Fruit fly (Drosophila melanogaster) whole organism, prepupa: ENCODE results near the gene CG7294.

Experiments used
- Blimp-1 ChIP-seq: fragments of 200-800 bp; sonication (Bioruptor generic); optimal IDR thresholded peaks from 3 replicates; lab custom pipeline; 2017; ENCODE audit warnings: missing biosample characterization, missing genetic modification characterization, mild to moderate bottlenecking, moderate library complexity, missing genetic modification reagents
- CG10669 ChIP-seq: fragments of 200-800 bp; sonication (Bioruptor generic); optimal IDR thresholded peaks from 3 replicates; lab custom pipeline; 2018; ENCODE audit warnings: missing biosample characterization, mild to moderate bottlenecking, missing genetic modification characterization, moderate library complexity
- CG11294 ChIP-seq: fragments of 200-800 bp; sonication (Bioruptor generic); IDR thresholded peaks from 2 replicates; pipeline ENCODE4 v1.3.6; 2022; ENCODE audit warnings: missing biosample characterization, missing genetic modification characterization
- CG1621 ChIP-seq: fragments of 200-800 bp; sonication (Bioruptor generic); optimal IDR thresholded peaks from 3 replicates; lab custom pipeline; 2018; ENCODE audit warnings: missing biosample characterization, mild to moderate bottlenecking, missing genetic modification characterization
- CG16779 ChIP-seq: fragments of 200-800 bp; sonication (Bioruptor generic); optimal IDR thresholded peaks from 3 replicates; lab custom pipeline; 2017; ENCODE audit warnings: missing biosample characterization, mild to moderate bottlenecking, missing genetic modification characterization
- CG3032 ChIP-seq: fragments of 200-800 bp; optimal IDR thresholded peaks from 2 replicates; lab custom pipeline; 2019; ENCODE audit warnings: missing biosample characterization, mild to moderate bottlenecking, missing genetic modification characterization, moderate library complexity
- CG31627 ChIP-seq: fragments of 200-800 bp; sonication (Bioruptor generic); optimal IDR thresholded peaks from 3 replicates; lab custom pipeline; 2016; ENCODE audit warnings: missing biosample characterization, missing genetic modification characterization
- CG32006 ChIP-seq: fragments of 200-800 bp; sonication (Bioruptor generic); optimal IDR thresholded peaks from 3 replicates; lab custom pipeline; 2017; ENCODE audit warnings: missing biosample characterization, mild to moderate bottlenecking, missing genetic modification characterization
- CG34406 ChIP-seq: fragments of 200-800 bp; sonication (Bioruptor generic); optimal IDR thresholded peaks from 3 replicates; lab custom pipeline; 2016; ENCODE audit warnings: missing biosample characterization, missing genetic modification characterization
- CG3919 ChIP-seq: fragments of 200-800 bp; sonication (Bioruptor generic); optimal IDR thresholded peaks from 3 replicates; lab custom pipeline; 2016; ENCODE audit warnings: missing biosample characterization, missing genetic modification characterization
- CG6792 ChIP-seq: fragments of 200-800 bp; sonication (Bioruptor generic); optimal IDR thresholded peaks from 3 replicates; lab custom pipeline; 2016; ENCODE audit warnings: missing biosample characterization, missing genetic modification characterization
- CG6808 ChIP-seq: fragments of 200-800 bp; sonication (Bioruptor generic); optimal IDR thresholded peaks from 3 replicates; lab custom pipeline; 2017; ENCODE audit warnings: missing biosample characterization, missing genetic modification characterization, mild to moderate bottlenecking, moderate library complexity, missing genetic modification reagents
- CG6854 ChIP-seq: fragments of 200-800 bp; sonication (Bioruptor generic); optimal IDR thresholded peaks from 2 replicates; lab custom pipeline; 2017; ENCODE audit warnings: missing biosample characterization, mild to moderate bottlenecking, missing genetic modification characterization
- CG9139 ChIP-seq: fragments of 200-800 bp; sonication (Bioruptor generic); optimal IDR thresholded peaks from 3 replicates; lab custom pipeline; 2017; ENCODE audit warnings: missing biosample characterization, mild to moderate bottlenecking, missing genetic modification characterization
- Eip75B ChIP-seq: fragments of 200-800 bp; sonication (Bioruptor generic); optimal IDR thresholded peaks from 3 replicates; lab custom pipeline; 2016; ENCODE audit warnings: missing biosample characterization, missing genetic modification characterization
- Eip78C ChIP-seq: fragments of 200-800 bp; sonication (Bioruptor generic); peaks from one replicate; lab custom pipeline; 2016; ENCODE audit warnings: missing biosample characterization, missing genetic modification characterization
- Ets21C ChIP-seq: fragments of 200-800 bp; sonication (Bioruptor generic); optimal IDR thresholded peaks from 3 replicates; lab custom pipeline; 2016; ENCODE audit warnings: missing biosample characterization, missing genetic modification characterization
- Ets96B ChIP-seq: fragments of 200-800 bp; optimal IDR thresholded peaks from 2 replicates; lab custom pipeline; 2019; ENCODE audit warnings: missing biosample characterization, mild to moderate bottlenecking, missing genetic modification characterization, moderate library complexity
- Gug ChIP-seq: fragments of 200-800 bp; sonication (Bioruptor generic); IDR thresholded peaks from 2 replicates; pipeline ENCODE4 v1.3.6; 2022; ENCODE audit warnings: missing biosample characterization, missing genetic modification characterization
- Hr39 ChIP-seq: fragments of 200-800 bp; sonication (Bioruptor generic); optimal IDR thresholded peaks from 2 replicates; lab custom pipeline; 2016; ENCODE audit warnings: missing biosample characterization, missing genetic modification characterization
- Lpt ChIP-seq: fragments of 200-800 bp; sonication (Bioruptor generic); optimal IDR thresholded peaks from 3 replicates; lab custom pipeline; 2016; ENCODE audit warnings: missing biosample characterization, missing genetic modification characterization
- Met ChIP-seq: fragments of 200-800 bp; sonication (Bioruptor generic); optimal IDR thresholded peaks from 3 replicates; lab custom pipeline; 2016; ENCODE audit warnings: missing biosample characterization, missing genetic modification characterization
- OdsH ChIP-seq: fragments of 200-800 bp; sonication (Bioruptor generic); optimal IDR thresholded peaks from 3 replicates; lab custom pipeline; 2016; ENCODE audit warnings: missing biosample characterization, missing genetic modification characterization
- Sox14 ChIP-seq: fragments of 200-800 bp; sonication (Bioruptor generic); optimal IDR thresholded peaks from 3 replicates; lab custom pipeline; 2016; ENCODE audit warnings: missing biosample characterization, missing genetic modification characterization
- acj6 ChIP-seq: fragments of 200-800 bp; sonication (Bioruptor generic); optimal IDR thresholded peaks from 3 replicates; lab custom pipeline; 2016; ENCODE audit warnings: missing biosample characterization, missing genetic modification characterization
- cyc ChIP-seq: fragments of 200-800 bp; sonication (Bioruptor generic); optimal IDR thresholded peaks from 3 replicates; lab custom pipeline; 2016; ENCODE audit warnings: missing biosample characterization, missing genetic modification characterization
- dac ChIP-seq: fragments of 200-800 bp; sonication (Bioruptor generic); optimal IDR thresholded peaks from 2 replicates; lab custom pipeline; 2017; ENCODE audit warnings: missing biosample characterization, mild to moderate bottlenecking, missing genetic modification characterization
- dsx ChIP-seq: fragments of 200-800 bp; optimal IDR thresholded peaks from 3 replicates; lab custom pipeline; 2019; ENCODE audit warnings: missing biosample characterization, mild to moderate bottlenecking, missing genetic modification characterization, moderate library complexity; ENCODE audit not compliant: poor library complexity, severe bottlenecking
- esn ChIP-seq: fragments of 200-800 bp; sonication (Bioruptor generic); optimal IDR thresholded peaks from 2 replicates; lab custom pipeline; 2016; ENCODE audit warnings: missing biosample characterization, mild to moderate bottlenecking, missing genetic modification characterization, moderate library complexity
- fd59A ChIP-seq: fragments of 200-800 bp; sonication (Bioruptor generic); optimal IDR thresholded peaks from 2 replicates; lab custom pipeline; 2017; ENCODE audit warnings: missing biosample characterization, mild to moderate bottlenecking, missing genetic modification characterization, missing genetic modification reagents
- fkh ChIP-seq: fragments of 200-800 bp; sonication (Bioruptor generic); optimal IDR thresholded peaks from 3 replicates; lab custom pipeline; 2017; ENCODE audit warnings: missing biosample characterization, mild to moderate bottlenecking, missing genetic modification characterization, moderate library complexity
- lz ChIP-seq: fragments of 200-800 bp; sonication (Bioruptor generic); optimal IDR thresholded peaks from 3 replicates; lab custom pipeline; 2016; ENCODE audit warnings: missing biosample characterization, missing genetic modification characterization
- net ChIP-seq: fragments of 200-800 bp; sonication (Bioruptor generic); optimal IDR thresholded peaks from 3 replicates; lab custom pipeline; 2016; ENCODE audit warnings: missing biosample characterization, missing genetic modification characterization
- topi ChIP-seq: fragments of 200-800 bp; sonication (Bioruptor generic); optimal IDR thresholded peaks from 3 replicates; lab custom pipeline; 2016; ENCODE audit warnings: missing biosample characterization, missing genetic modification characterization

CG7294 gene

dm6 chr2L:10694053-10694618 lies 5.1 kb upstream of the CG7294 start, which contains the start of gene CG17108 (continued):
- TF ChIP-seq CG10669: no peak
- peak; percentile 21 for TF ChIP-seq CG9139 (GFP tag; lab: Kevin White, UChicago)
- peak; percentile 8 for TF ChIP-seq dsx (GFP tag; lab: Kevin White, UChicago)

dm6 chr2L:10693018-10693417 lies 3.9 kb upstream of the CG7294 start:
- TF ChIP-seq CG3919 (GFP tag; lab: Kevin White, UChicago) (no peak), CG34406 (GFP tag; lab: Kevin White, UChicago) (no peak), Eip78C (GFP tag; lab: Kevin White, UChicago) (no peak), Ets21C (GFP tag; lab: Kevin White, UChicago) (no peak), net (GFP tag; lab: Kevin White, UChicago) (no peak)

dm6 chr2L:10688764-10689163 lies 307 bp downstream of the CG7294 start:
- TF ChIP-seq CG16779 (tag; lab: Kevin White, UChicago): no peak

dm6 chr2L:10687794-10688185 lies 1.3 kb downstream of the CG7294 start:
- TF ChIP-seq CG6854 (GFP tag; lab: Kevin White, UChicago) (no peak), OdsH (GFP tag; lab: Kevin White, UChicago) (no peak), Eip75B (GFP tag; lab: Kevin White, UChicago) (no peak), fd59A (no peak), CG6792 (GFP tag; lab: Kevin White, UChicago) (no peak), dsx (GFP tag; lab: Kevin White, UChicago) (no peak), fkh (no peak), Ets96B (tag; lab: Kevin White, UChicago) (no peak)

dm6 chr2L:10687009-10687793 lies 1.9 kb downstream of the CG7294 start, which contains the start of gene CG7296:
CG7296 (minus strand) TSS chr2L:10687066.
- TF ChIP-seq Blimp-1 (GFP tag; lab: Kevin White, UChicago) (no peak), Eip78C (GFP tag; lab: Kevin White, UChicago) (peak; percentile 10), CG6808 (GFP tag; lab: Kevin White, UChicago) (no peak), Gug (GFP tag; lab: Robert Waterston, UW) (no peak), Hr39 (GFP tag; lab: Kevin White, UChicago) (no peak), CG9139 (GFP tag; lab: Kevin White, UChicago) (no peak), fd59A (no peak), CG31627 (GFP tag; lab: Kevin White, UChicago) (no peak), CG32006 (GFP tag; lab: Kevin White, UChicago) (no peak), CG1621 (tag; lab: Kevin White, UChicago) (peak; percentile 33), lz (no peak)

- TF ChIP-seq cyc (GFP tag; lab: Kevin White, UChicago) (no peak), esn (GFP tag; lab: Kevin White, UChicago) (no peak), dsx (GFP tag; lab: Kevin White, UChicago) (no peak), CG6854 (GFP tag; lab: Kevin White, UChicago) (no peak), Sox14 (GFP tag; lab: Kevin White, UChicago) (no peak), CG3919 (GFP tag; lab: Kevin White, UChicago) (no peak), Eip75B (GFP tag; lab: Kevin White, UChicago) (no peak), CG11294 (GFP tag; lab: Robert Waterston, UW) (no peak), OdsH (GFP tag; lab: Kevin White, UChicago) (no peak), net (GFP tag; lab: Kevin White, UChicago) (no peak), topi (GFP tag; lab: Kevin White, UChicago) (no peak), dac (no peak), Hr39 (GFP tag; lab: Kevin White, UChicago) (no peak), Lpt (GFP tag; lab: Kevin White, UChicago) (no peak), CG3032 (tag; lab: Kevin White, UChicago) (no peak), acj6 (GFP tag; lab: Kevin White, UChicago) (no peak), Eip78C (GFP tag; lab: Kevin White, UChicago) (no peak), Met (GFP tag; lab: Kevin White, UChicago) (no peak), CG6808 (GFP tag; lab: Kevin White, UChicago) (no peak)
These were observed 3.4 kb downstream of the CG7294 start for dm6 chr2L:10685666-10686065.
